Fruit fly (Drosophila melanogaster): ENCODE data around the gene Gasp.

Gasp gene

DNA sequence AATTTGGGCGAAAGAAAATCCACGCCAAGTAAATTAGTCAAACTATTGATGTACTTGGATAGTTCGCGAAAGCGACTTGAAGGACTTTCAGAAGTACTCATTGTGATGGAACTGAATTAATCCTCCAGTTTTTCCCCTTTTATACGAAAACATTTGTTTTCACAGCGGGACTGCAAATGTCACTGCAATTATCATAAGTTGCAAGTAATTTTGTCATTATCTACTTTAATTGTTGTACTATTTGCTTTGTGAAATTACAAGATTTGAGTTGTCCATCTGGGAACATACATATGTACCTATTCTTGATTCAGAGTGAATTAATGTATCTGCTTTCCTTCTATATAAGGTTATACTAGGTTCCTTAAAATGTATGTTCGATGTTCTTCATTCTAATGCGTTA, 22.5 kb downstream of the Gasp start, which contains the start of gene Or83c:
Gene Or83c, minus strand, starts transcription at position 101 of the 400 bp plus-strand sequence.
- TF ChIP-seq CTCF (optimal IDR thresholded peaks at IDR 0.05), result no peak
- no peak for TF ChIP-seq CG8478 (optimal IDR thresholded peaks at IDR 0.05)

DNA sequence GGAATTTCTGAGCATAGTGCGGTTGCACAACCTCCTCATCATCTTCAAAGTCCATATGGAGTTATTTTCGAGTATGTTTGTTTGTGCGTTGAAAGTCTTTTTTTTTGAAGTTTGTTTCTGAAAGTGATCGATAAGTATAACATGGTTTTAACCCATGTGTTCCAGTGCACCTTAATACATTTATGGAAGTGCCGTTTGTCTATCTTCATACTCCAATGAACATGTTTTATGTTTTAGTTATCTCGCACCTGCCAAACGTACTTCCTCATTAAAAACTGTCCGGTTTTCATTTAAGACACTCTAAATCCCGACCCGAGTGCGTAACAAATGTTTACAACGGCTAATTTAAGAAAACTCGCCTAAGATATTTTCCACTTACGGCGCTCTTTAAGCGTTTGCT, 43.3 kb downstream of the Gasp start, which contains the start of gene CG15580:
Gene CG15580, minus strand, starts transcription at position 101 of the 400 bp plus-strand sequence.
- TF ChIP-seq CTCF (optimal IDR thresholded peaks at IDR 0.05), result no peak
- TF ChIP-seq CG8478 (optimal IDR thresholded peaks at IDR 0.05), result no peak
